Worm (Caenorhabditis elegans) whole organism, midembryonic: ENCODE measurements around the gene K07F5.17.

ENCODE experiments used
- T22C8.4 ChIP-seq: fragments of 200-800 bp; sonication (Bioruptor generic); IDR thresholded peaks from 2 replicates; pipeline ENCODE4 v1.3.6; 2022; ENCODE audit warnings: missing genetic modification characterization, missing compliant biosample characterization
- cog-1 ChIP-seq: sonication (generic microtip); optimal IDR thresholded peaks from 2 replicates; lab custom pipeline; 2016; ENCODE audit warnings: missing genetic modification characterization, missing compliant biosample characterization
- flt-1 ChIP-seq: fragments of 200-800 bp; sonication (Bioruptor generic); IDR thresholded peaks from 2 replicates; pipeline ENCODE4 v1.3.6; 2022; ENCODE audit warnings: missing genetic modification characterization, missing compliant biosample characterization
- klf-2 ChIP-seq: fragments of 200-800 bp; sonication (Bioruptor generic); conservative IDR thresholded peaks from 2 replicates; pipeline ENCODE4 v1.3.6; 2022; ENCODE audit warnings: missing genetic modification reagents, missing genetic modification characterization, missing compliant biosample characterization
- med-1 ChIP-seq: sonication (generic microtip); optimal IDR thresholded peaks from 2 replicates; lab custom pipeline; 2017; ENCODE audit warnings: missing genetic modification characterization, mild to moderate bottlenecking, missing compliant biosample characterization, antibody characterized with exemption, missing genetic modification reagents; ENCODE audit not compliant: insufficient read depth
- ref-1 ChIP-seq: fragments of 200-800 bp; sonication (Bioruptor generic); conservative IDR thresholded peaks from 2 replicates; pipeline ENCODE4 v1.3.6; 2022; ENCODE audit warnings: missing genetic modification reagents, missing genetic modification characterization, missing compliant biosample characterization
- tab-1 ChIP-seq: fragments of 200-800 bp; sonication (Bioruptor generic); IDR thresholded peaks from 2 replicates; pipeline ENCODE4 v1.3.6; 2022; ENCODE audit warnings: missing genetic modification characterization, missing compliant biosample characterization
- ztf-29 ChIP-seq: fragments of 200-800 bp; sonication (Bioruptor generic); IDR thresholded peaks from 2 replicates; pipeline ENCODE4 v1.3.6; 2022; ENCODE audit warnings: missing genetic modification reagents, missing genetic modification characterization, missing compliant biosample characterization

DNA sequence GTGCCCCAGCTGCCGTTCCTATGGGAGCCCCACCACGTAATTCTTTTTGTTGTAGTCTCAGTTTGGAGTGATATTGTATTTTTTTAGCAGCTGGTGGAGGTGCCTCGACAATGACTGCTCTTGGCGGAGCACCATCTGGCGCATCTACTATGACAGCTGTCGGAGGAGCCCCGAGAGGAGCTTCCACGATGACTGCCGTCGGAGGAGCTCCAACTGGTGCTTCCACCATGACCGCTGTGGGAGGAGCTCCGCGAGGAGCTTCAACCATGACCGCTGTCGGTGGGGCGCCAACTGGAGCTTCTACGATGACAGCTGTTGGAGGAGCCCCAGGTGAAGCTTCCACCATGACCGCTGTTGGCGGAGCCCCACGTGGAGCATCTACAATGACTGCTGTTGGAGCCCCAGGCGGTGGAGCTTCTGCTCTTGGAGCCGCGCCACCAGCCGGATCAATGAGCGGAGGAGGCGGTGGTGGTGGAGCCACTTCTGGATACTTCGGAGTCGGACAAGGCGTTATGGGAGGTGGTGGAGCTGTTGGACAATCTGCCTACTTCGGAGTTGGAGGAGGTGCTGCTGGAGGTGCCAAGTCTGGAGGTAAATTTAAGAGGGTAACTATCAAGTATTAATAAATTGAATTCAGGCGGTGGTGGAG is 10.8 kb downstream of the K07F5.17 start:
- TF ChIP-seq ref-1 (GFP tag; lab: Robert Waterston, UW) (no peak), cog-1 (no peak), tab-1 (GFP tag; lab: Robert Waterston, UW) (no peak), med-1 (GFP tag; lab: Kevin White, UChicago) (no peak), klf-2 (GFP tag; lab: Robert Waterston, UW) (no peak), flt-1 (GFP tag; lab: Robert Waterston, UW) (no peak), T22C8.4 (GFP tag; lab: Robert Waterston, UW) (no peak), ztf-29 (no peak)
